3 worm cellular contexts compared by ENCODE assay signal in the genomic region with DNA sequence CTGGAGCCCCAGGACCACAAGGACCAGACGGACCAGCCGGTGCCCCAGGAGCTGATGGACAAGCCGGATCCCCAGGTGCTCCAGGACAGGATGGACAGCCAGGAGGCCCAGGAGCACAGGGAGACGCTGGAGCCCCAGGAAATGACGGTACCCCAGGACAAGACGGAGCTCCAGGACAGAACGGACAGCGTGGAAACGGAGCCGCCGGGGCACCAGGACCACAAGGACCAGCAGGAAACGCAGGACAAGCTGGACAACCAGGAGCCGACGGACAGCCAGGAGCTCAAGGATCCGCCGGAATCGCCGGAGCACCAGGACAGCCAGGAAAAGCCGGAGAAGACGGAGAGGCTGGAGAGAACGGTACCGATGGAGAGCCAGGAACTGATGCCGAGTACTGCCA.
TF ChIP-seq lines count a peak whose summit lies in the region.

No protein-coding gene starts in this region.

TF ChIP-seq in whole organism, L4 larva, 104 proteins besides CTCF, POLR2A, EP300 and RAD21:
- TF ChIP-seq set-16 (GFP tag; IDR thresholded peaks at IDR 0.05; lab: Robert Waterston, UW): peak; percentile 97
- TF ChIP-seq unc-39 (tag; optimal IDR thresholded peaks at IDR 0.05; lab: Kevin White, UChicago): no peak
- 0 out of 2 replicates have a peak, but pooled peaks have one; percentile 28 for TF ChIP-seq T26A8.4 (GFP tag; IDR thresholded peaks at IDR 0.05; lab: Robert Waterston, UW)
- TF ChIP-seq unc-62 (GFP tag; optimal IDR thresholded peaks at IDR 0.05 in 1 of 2; lab: Kevin White, UChicago): peak in 1 of 2 experiments; percentile 48
- TF ChIP-seq unc-62 (tag; optimal IDR thresholded peaks at IDR 0.05; lab: Kevin White, UChicago): no peak
- no peak for TF ChIP-seq lir-3 (tag; optimal IDR thresholded peaks at IDR 0.05; lab: Kevin White, UChicago)
- TF ChIP-seq daf-8 (GFP tag; IDR thresholded peaks at IDR 0.05; lab: Robert Waterston, UW): 0 out of 2 replicates have a peak, but pooled peaks have one; percentile 18

TF ChIP-seq in whole organism, early embryonic, 17 proteins besides CTCF, POLR2A, EP300 and RAD21:
- TF ChIP-seq tbx-37 (GFP tag; conservative IDR thresholded peaks at IDR 0.05; lab: Robert Waterston, UW): no peak
- no peak for TF ChIP-seq sea-1 (GFP tag; conservative IDR thresholded peaks at IDR 0.05; lab: Robert Waterston, UW)
- peak; percentile 4 for TF ChIP-seq hmg-4 (GFP tag; optimal IDR thresholded peaks at IDR 0.05; lab: Kevin White, UChicago)
TF ChIP-seq in whole organism, early embryonic: peak in this region for 1.

TF ChIP-seq in whole organism, young adult, 124 proteins besides CTCF, POLR2A, EP300 and RAD21:
- peak; percentile 87 for TF ChIP-seq zfh-2 (GFP tag; conservative IDR thresholded peaks at IDR 0.05; lab: Robert Waterston, UW)
- no peak for TF ChIP-seq F10E7.11 (tag; optimal IDR thresholded peaks at IDR 0.05; lab: Kevin White, UChicago)
- TF ChIP-seq lsl-1 (GFP tag; optimal IDR thresholded peaks at IDR 0.05; lab: Kevin White, UChicago): no peak
- TF ChIP-seq snpc-1.1 (tag; optimal IDR thresholded peaks at IDR 0.05; lab: Kevin White, UChicago; ENCODE audit: insufficient read depth): no peak
- TF ChIP-seq F55B11.4 (tag; optimal IDR thresholded peaks at IDR 0.05; lab: Kevin White, UChicago; ENCODE audit: borderline replicate concordance, insufficient read depth): no peak
- no peak for TF ChIP-seq K12H6.12 (tag; optimal IDR thresholded peaks at IDR 0.05; lab: Kevin White, UChicago)
- TF ChIP-seq ceh-79 (tag; optimal IDR thresholded peaks at IDR 0.05; lab: Kevin White, UChicago): no peak
- no peak for TF ChIP-seq T07F8.4 (tag; optimal IDR thresholded peaks at IDR 0.05; lab: Kevin White, UChicago)
- TF ChIP-seq egrh-3 (GFP tag; IDR thresholded peaks at IDR 0.05; lab: Robert Waterston, UW): peak; percentile 93
- TF ChIP-seq chd-7 (tag; optimal IDR thresholded peaks at IDR 0.05; lab: Kevin White, UChicago): no peak
- TF ChIP-seq ztf-25 (GFP tag; IDR thresholded peaks at IDR 0.05; lab: Robert Waterston, UW): no peak
- TF ChIP-seq ccch-3 (GFP tag; optimal IDR thresholded peaks at IDR 0.05; lab: Kevin White, UChicago): no peak
- no peak for TF ChIP-seq rec-8 (tag; optimal IDR thresholded peaks at IDR 0.05; lab: Kevin White, UChicago)
- TF ChIP-seq mcd-1 (GFP tag; IDR thresholded peaks at IDR 0.05; lab: Robert Waterston, UW): no peak
- no peak for TF ChIP-seq madf-8 (GFP tag; conservative IDR thresholded peaks at IDR 0.05; lab: Robert Waterston, UW)
- TF ChIP-seq madf-6 (GFP tag; IDR thresholded peaks at IDR 0.05; lab: Robert Waterston, UW): no peak
- TF ChIP-seq ekl-4 (GFP tag; IDR thresholded peaks at IDR 0.05; lab: Robert Waterston, UW): no peak
- TF ChIP-seq nhr-179 (tag; optimal IDR thresholded peaks at IDR 0.05; lab: Kevin White, UChicago): no peak
- no peak for TF ChIP-seq attf-6 (GFP tag; IDR thresholded peaks at IDR 0.05; lab: Robert Waterston, UW)
- no peak for TF ChIP-seq egl-18 (GFP tag; IDR thresholded peaks at IDR 0.05; lab: Robert Waterston, UW)
- TF ChIP-seq egl-44 (GFP tag; IDR thresholded peaks at IDR 0.05; lab: Robert Waterston, UW): 0 out of 2 replicates have a peak, but pooled peaks have one; percentile 11
- no peak for TF ChIP-seq Y95B8A.8 (GFP tag; IDR thresholded peaks at IDR 0.05; lab: Robert Waterston, UW)
- 0 out of 2 replicates have a peak, but pooled peaks have one; percentile 30 for TF ChIP-seq cebp-2 (GFP tag; IDR thresholded peaks at IDR 0.05; lab: Robert Waterston, UW)
- TF ChIP-seq dpl-1 (GFP tag; optimal IDR thresholded peaks at IDR 0.05; lab: Kevin White, UChicago): no peak
- no peak for TF ChIP-seq F33H1.4 (GFP tag; IDR thresholded peaks at IDR 0.05; lab: Robert Waterston, UW)
- no peak for TF ChIP-seq cebp-1 (GFP tag; IDR thresholded peaks at IDR 0.05; lab: Robert Waterston, UW)
- TF ChIP-seq cebp-1 (tag; optimal IDR thresholded peaks at IDR 0.05; lab: Kevin White, UChicago): no peak
